Fruit fly (Drosophila melanogaster): Measurements from ENCODE around the gene kuz.

DNA sequence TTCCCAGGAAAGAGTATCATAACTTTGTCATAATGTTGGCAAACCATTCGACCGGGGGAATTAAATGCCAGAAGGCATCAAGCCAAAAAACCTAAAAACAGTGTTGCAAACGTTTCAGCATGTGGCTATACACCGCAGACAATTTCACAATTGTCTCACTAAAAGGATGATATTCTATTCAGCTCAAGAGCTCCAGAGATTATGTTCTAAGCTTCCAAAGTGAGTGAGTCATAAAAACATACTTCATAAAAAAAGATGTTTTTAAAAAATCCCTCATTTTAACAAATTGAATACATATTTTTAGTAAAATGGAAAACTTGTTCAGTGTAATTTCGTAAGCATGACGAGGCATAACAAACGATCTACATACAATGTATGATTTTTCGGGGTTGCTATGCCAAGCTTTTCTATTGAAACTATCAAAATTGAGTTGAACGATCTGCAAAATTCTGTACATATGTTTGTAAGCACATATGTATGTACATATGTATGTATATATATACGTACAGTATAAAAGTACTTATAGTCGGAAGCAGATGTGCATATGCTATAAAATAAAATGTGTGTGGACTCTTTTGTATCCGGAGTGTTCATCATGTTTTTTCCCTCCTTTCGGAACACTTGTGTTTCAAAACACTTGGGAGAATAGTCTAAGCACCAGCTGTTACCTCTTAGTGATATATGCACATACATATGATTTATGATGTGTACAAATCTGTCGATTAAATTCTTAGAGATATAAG, 34.8 kb upstream of the kuz start:
- TF ChIP-seq CG8478 (optimal IDR thresholded peaks at IDR 0.05) = no peak
- TF ChIP-seq usp (GFP tag; optimal IDR thresholded peaks at IDR 0.05) = no peak
- no peak for TF ChIP-seq pan (optimal IDR thresholded peaks at IDR 0.05)
